Worm (Caenorhabditis elegans) whole organism, young adult: ENCODE data around the gene xpo-3.
A peak's percentile ranks its signal among the peaks of the same experiment; 100 is the strongest.

ENCODE experiments used
- B0261.1 ChIP-seq: sonication (generic microtip); optimal IDR thresholded peaks from 2 replicates; lab custom pipeline; 2016; ENCODE audit warnings: mild to moderate bottlenecking, missing genetic modification characterization, moderate library complexity, missing compliant biosample characterization
- C17E4.6 ChIP-seq: fragments of 200-800 bp; sonication (Bioruptor generic); IDR thresholded peaks from 2 replicates; pipeline ENCODE4 v1.3.6; 2022; ENCODE audit warnings: missing genetic modification reagents, missing genetic modification characterization, missing compliant biosample characterization
- F33H1.4 ChIP-seq: fragments of 200-800 bp; sonication (Bioruptor generic); IDR thresholded peaks from 2 replicates; pipeline ENCODE4 v1.3.6; 2022; ENCODE audit warnings: missing genetic modification reagents, missing genetic modification characterization, missing compliant biosample characterization
- T07F8.4 ChIP-seq: sonication (generic microtip); optimal IDR thresholded peaks from 2 replicates; lab custom pipeline; 2016; ENCODE audit warnings: mild to moderate bottlenecking, missing genetic modification characterization, moderate library complexity, missing compliant biosample characterization
- Y53F4B.3 ChIP-seq: fragments of 200-800 bp; sonication (Bioruptor generic); IDR thresholded peaks from 2 replicates; pipeline ENCODE4 v1.3.6; 2022; ENCODE audit warnings: missing genetic modification reagents, missing genetic modification characterization, missing compliant biosample characterization
- Y53G8AR.9 ChIP-seq: fragments of 200-800 bp; sonication (Bioruptor generic); conservative IDR thresholded peaks from 2 replicates; pipeline ENCODE4 v1.3.6; 2022; ENCODE audit warnings: missing genetic modification reagents, missing genetic modification characterization, missing compliant biosample characterization
- Y67H2A.10 ChIP-seq: fragments of 200-800 bp; sonication (Bioruptor generic); conservative IDR thresholded peaks from 2 replicates; pipeline ENCODE4 v1.3.6; 2022; ENCODE audit warnings: missing genetic modification reagents, missing genetic modification characterization, missing compliant biosample characterization
- ZK185.1 ChIP-seq: sonication (generic microtip); optimal IDR thresholded peaks from 2 replicates; lab custom pipeline; 2016; ENCODE audit warnings: mild to moderate bottlenecking, missing genetic modification characterization, missing compliant biosample characterization; ENCODE audit not compliant: poor library complexity, severe bottlenecking
- akir-1 ChIP-seq: fragments of 200-800 bp; sonication (Bioruptor generic); optimal IDR thresholded peaks from 2 replicates; lab custom pipeline; 2018; ENCODE audit warnings: mild to moderate bottlenecking, missing genetic modification characterization, moderate library complexity, missing compliant biosample characterization
- ama-1 ChIP-seq, 3 experiments: fragments of 150-350 bp in 1 of 3; sonication (generic microtip) in 2 of 3; optimal IDR thresholded peaks; 2 replicates each; lab custom pipeline; 2014 to 2018; ENCODE audit warnings: missing biosample characterization in 2 of 3, missing genetic modification characterization in 2 of 3, missing genetic modification reagents in 2 of 3
- attf-5 ChIP-seq: fragments of 200-800 bp; sonication (Bioruptor generic); optimal IDR thresholded peaks from 2 replicates; lab custom pipeline; 2018; ENCODE audit warnings: mild to moderate bottlenecking, missing genetic modification characterization, missing compliant biosample characterization
- bed-1 ChIP-seq: fragments of 200-800 bp; sonication (Bioruptor generic); IDR thresholded peaks from 2 replicates; pipeline ENCODE4 v1.3.6; 2022; ENCODE audit warnings: missing genetic modification reagents, missing genetic modification characterization, missing compliant biosample characterization
- bed-2 ChIP-seq: fragments of 200-800 bp; sonication (Bioruptor generic); IDR thresholded peaks from 2 replicates; pipeline ENCODE4 v1.3.6; 2022; ENCODE audit warnings: missing genetic modification reagents, missing genetic modification characterization, missing compliant biosample characterization
- cebp-1 ChIP-seq, 2 experiments: fragments of 200-800 bp in 1 of 2; sonication (Bioruptor generic) in 1 of 2; sonication (generic microtip) in 1 of 2; IDR thresholded peaks in 1 of 2; optimal IDR thresholded peaks in 1 of 2; 2 replicates each; pipeline versions ENCODE4 v1.3.6 to Lab custom; 2017 to 2022; ENCODE audit warnings: missing compliant biosample characterization in 2 of 2, missing genetic modification characterization in 2 of 2, mild to moderate bottlenecking in 1 of 2, missing genetic modification reagents in 1 of 2, moderate library complexity in 1 of 2
- ceh-100 ChIP-seq: fragments of 200-800 bp; sonication (Bioruptor generic); IDR thresholded peaks from 2 replicates; pipeline ENCODE4 v1.3.6; 2022; ENCODE audit warnings: missing genetic modification reagents, missing genetic modification characterization, missing compliant biosample characterization
- ceh-40 ChIP-seq: fragments of 200-800 bp; sonication (Bioruptor generic); IDR thresholded peaks from 2 replicates; pipeline ENCODE4 v1.3.6; 2022; ENCODE audit warnings: missing genetic modification characterization, missing compliant biosample characterization
- ceh-79 ChIP-seq: sonication (generic microtip); optimal IDR thresholded peaks from 2 replicates; lab custom pipeline; 2017; ENCODE audit warnings: mild to moderate bottlenecking, missing genetic modification characterization, missing compliant biosample characterization
- chd-7 ChIP-seq: sonication (generic microtip); optimal IDR thresholded peaks from 2 replicates; lab custom pipeline; 2016; ENCODE audit warnings: mild to moderate bottlenecking, missing genetic modification characterization, moderate library complexity, missing compliant biosample characterization
- dox-1 ChIP-seq: fragments of 200-800 bp; sonication (Bioruptor generic); IDR thresholded peaks from 2 replicates; pipeline ENCODE4 v1.3.6; 2022; ENCODE audit warnings: missing genetic modification reagents, missing genetic modification characterization, missing compliant biosample characterization
- dpl-1 ChIP-seq: fragments of 150-350 bp; optimal IDR thresholded peaks from 2 replicates; lab custom pipeline; 2014; ENCODE audit warnings: missing biosample characterization, missing genetic modification reagents, missing genetic modification characterization
- egl-44 ChIP-seq: fragments of 200-800 bp; sonication (Bioruptor generic); IDR thresholded peaks from 2 replicates; pipeline ENCODE4 v1.3.6; 2022; ENCODE audit warnings: missing genetic modification reagents, missing genetic modification characterization, missing compliant biosample characterization
- egrh-3 ChIP-seq: fragments of 200-800 bp; sonication (Bioruptor generic); IDR thresholded peaks from 2 replicates; pipeline ENCODE4 v1.3.6; 2022; ENCODE audit warnings: missing genetic modification reagents, missing genetic modification characterization, missing compliant biosample characterization
- gei-17 ChIP-seq: fragments of 200-800 bp; sonication (Bioruptor generic); optimal IDR thresholded peaks from 2 replicates; lab custom pipeline; 2018; ENCODE audit warnings: mild to moderate bottlenecking, missing genetic modification characterization, missing compliant biosample characterization
- hmg-1.2 ChIP-seq: fragments of 200-800 bp; sonication (Bioruptor generic); IDR thresholded peaks from 2 replicates; pipeline ENCODE4 v1.3.6; 2022; ENCODE audit warnings: missing genetic modification reagents, missing genetic modification characterization, missing compliant biosample characterization
- hrde-1 ChIP-seq: sonication (generic microtip); optimal IDR thresholded peaks from 2 replicates; lab custom pipeline; 2016; ENCODE audit warnings: missing genetic modification characterization, mild to moderate bottlenecking, missing compliant biosample characterization, moderate library complexity, missing genotype, missing genetic modification reagents, borderline replicate concordance
- hsf-1 ChIP-seq: fragments of 200-800 bp; sonication (Bioruptor generic); IDR thresholded peaks from 2 replicates; pipeline ENCODE4 v1.3.6; 2022; ENCODE audit warnings: missing genetic modification reagents, missing genetic modification characterization, missing compliant biosample characterization
- lin-40 ChIP-seq: sonication (generic microtip); optimal IDR thresholded peaks from 2 replicates; lab custom pipeline; 2016; ENCODE audit warnings: missing genetic modification characterization, mild to moderate bottlenecking, missing compliant biosample characterization, missing genotype, missing genetic modification reagents
- lin-54 ChIP-seq: fragments of 200-800 bp; sonication (Bioruptor generic); optimal IDR thresholded peaks from 2 replicates; lab custom pipeline; 2018; ENCODE audit warnings: mild to moderate bottlenecking, missing genetic modification characterization, missing compliant biosample characterization
- lsy-27 ChIP-seq: sonication (generic microtip); optimal IDR thresholded peaks from 2 replicates; lab custom pipeline; 2017; ENCODE audit warnings: missing genetic modification characterization, mild to moderate bottlenecking, missing compliant biosample characterization, antibody characterized with exemption, missing genotype, borderline replicate concordance; ENCODE audit not compliant: insufficient read depth
- madf-6 ChIP-seq: fragments of 200-800 bp; sonication (Bioruptor generic); IDR thresholded peaks from 2 replicates; pipeline ENCODE4 v1.3.6; 2022; ENCODE audit warnings: missing genetic modification reagents, missing genetic modification characterization, missing compliant biosample characterization
- mcd-1 ChIP-seq: fragments of 200-800 bp; sonication (Bioruptor generic); IDR thresholded peaks from 2 replicates; pipeline ENCODE4 v1.3.6; 2022; ENCODE audit warnings: missing genetic modification reagents, missing genetic modification characterization, missing compliant biosample characterization
- mxl-1 ChIP-seq: sonication (generic microtip); optimal IDR thresholded peaks from 2 replicates; lab custom pipeline; 2016; ENCODE audit warnings: missing genetic modification characterization, missing compliant biosample characterization
- nfya-2 ChIP-seq: fragments of 200-800 bp; sonication (Bioruptor generic); IDR thresholded peaks from 2 replicates; pipeline ENCODE4 v1.3.6; 2022; ENCODE audit warnings: missing genetic modification reagents, missing genetic modification characterization, missing compliant biosample characterization
- nfyb-1 ChIP-seq: fragments of 200-800 bp; sonication (Bioruptor generic); IDR thresholded peaks from 2 replicates; pipeline ENCODE4 v1.3.6; 2022; ENCODE audit warnings: missing genetic modification reagents, missing genetic modification characterization, missing compliant biosample characterization
- rpc-1 ChIP-seq, 2 experiments: fragments of 150-350 bp in 1 of 2; sonication (generic microtip) in 1 of 2; optimal IDR thresholded peaks; 2 replicates each; lab custom pipeline; 2014 to 2018; ENCODE audit warnings: missing biosample characterization in 1 of 2, missing genetic modification characterization in 1 of 2, missing genetic modification reagents in 1 of 2, missing genotype in 1 of 2
- sdz-38 ChIP-seq: sonication (generic microtip); optimal IDR thresholded peaks from 2 replicates; lab custom pipeline; 2016; ENCODE audit warnings: missing genotype, missing genetic modification characterization, missing compliant biosample characterization
- snpc-4 ChIP-seq, 5 experiments: fragments of 150-350 bp in 1 of 5; sonication (generic microtip) in 4 of 5; optimal IDR thresholded peaks; 2 replicates each; lab custom pipeline; 2014 to 2018; ENCODE audit warnings: missing genetic modification characterization in 5 of 5, missing biosample characterization in 3 of 5, antibody characterized with exemption in 2 of 5, mild to moderate bottlenecking in 2 of 5, missing compliant biosample characterization in 2 of 5, missing genotype in 2 of 5, moderate library complexity in 2 of 5, missing genetic modification reagents in 1 of 5
- sptf-2 ChIP-seq: fragments of 200-800 bp; sonication (Bioruptor generic); optimal IDR thresholded peaks from 2 replicates; lab custom pipeline; 2018; ENCODE audit warnings: mild to moderate bottlenecking, missing genetic modification characterization, missing compliant biosample characterization
- tbx-9 ChIP-seq: sonication (generic microtip); optimal IDR thresholded peaks from 2 replicates; lab custom pipeline; 2016; ENCODE audit warnings: borderline replicate concordance, missing genetic modification characterization, inconsistent platforms, missing compliant biosample characterization
- tlf-1 ChIP-seq: fragments of 200-800 bp; sonication (Bioruptor generic); optimal IDR thresholded peaks from 2 replicates; lab custom pipeline; 2018; ENCODE audit warnings: mild to moderate bottlenecking, missing genetic modification characterization, missing compliant biosample characterization
- unc-130 ChIP-seq: sonication (generic microtip); optimal IDR thresholded peaks from 2 replicates; lab custom pipeline; 2016; ENCODE audit warnings: missing genetic modification reagents, missing genetic modification characterization, missing compliant biosample characterization
- unc-62 ChIP-seq: fragments of 150-350 bp; optimal IDR thresholded peaks from 2 replicates; lab custom pipeline; 2014; ENCODE audit warnings: missing biosample characterization, missing genetic modification reagents, missing genetic modification characterization
- ztf-3 ChIP-seq: fragments of 200-800 bp; sonication (Bioruptor generic); optimal IDR thresholded peaks from 2 replicates; lab custom pipeline; 2018; ENCODE audit warnings: mild to moderate bottlenecking, missing genetic modification characterization, missing compliant biosample characterization

xpo-3 gene

DNA sequence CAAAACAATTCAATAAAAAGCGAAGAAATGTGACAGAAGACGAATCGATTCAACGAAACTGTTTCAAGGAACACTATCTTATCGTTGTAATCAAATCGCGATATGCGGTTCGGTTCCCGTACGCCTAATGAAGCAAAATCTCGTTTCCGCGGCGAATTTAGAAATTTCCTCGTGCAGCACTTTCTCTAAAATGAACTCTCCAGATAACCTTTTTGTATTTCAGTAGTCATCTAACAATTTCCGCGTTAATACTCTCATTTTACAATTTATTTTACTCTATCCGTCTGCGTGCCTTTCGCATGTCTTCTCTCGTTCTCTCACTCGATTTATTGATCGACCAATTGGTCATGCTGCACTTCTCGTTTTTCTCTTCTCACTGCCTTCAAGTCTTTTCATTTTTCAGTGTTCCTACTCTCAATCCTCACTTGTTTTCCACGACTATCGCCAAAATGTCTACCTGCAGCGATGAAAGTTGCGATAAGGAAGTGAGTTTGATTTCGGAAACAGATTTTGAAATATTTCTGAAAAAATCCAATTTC lies 13.6 kb downstream of the xpo-3 start, which contains the start of the genes npp-27 and ntl-4:
Gene npp-27 (minus strand): TSS at position 51 of the 539 bp plus-strand sequence.
Gene ntl-4 (plus strand): TSS at position 379 of the 539 bp plus-strand sequence.
- TF ChIP-seq F33H1.4 (GFP tag; lab: Robert Waterston, UW) (no peak), ceh-40 (GFP tag; lab: Robert Waterston, UW) (no peak), nfyb-1 (GFP tag; lab: Robert Waterston, UW) (peak; percentile 70; the same call in 1 of the 2 replicates), Y53F4B.3 (GFP tag; lab: Robert Waterston, UW) (no peak), sdz-38 (tag; lab: Kevin White, UChicago) (no peak), lin-40 (tag; lab: Kevin White, UChicago) (peak; percentile 11), unc-130 (GFP tag; lab: Kevin White, UChicago) (no peak), ama-1 (optimal IDR thresholded peaks at IDR 0.05; lab: Kevin White, UChicago) (peak; percentile 34), ama-1 (GFP tag; optimal IDR thresholded peaks at IDR 0.05; lab: Kevin White, UChicago) (no peak), bed-1 (GFP tag; lab: Robert Waterston, UW) (no peak), tbx-9 (tag; lab: Kevin White, UChicago) (no peak), attf-5 (GFP tag; lab: Kevin White, UChicago) (peak; percentile 5), lsy-27 (tag; lab: Kevin White, UChicago) (no peak), cebp-1 (GFP tag; IDR thresholded peaks at IDR 0.05; lab: Robert Waterston, UW) (no peak), cebp-1 (tag; optimal IDR thresholded peaks at IDR 0.05; lab: Kevin White, UChicago) (peak; percentile 41), bed-2 (no peak), akir-1 (no peak), hrde-1 (tag; lab: Kevin White, UChicago) (no peak), egl-44 (GFP tag; lab: Robert Waterston, UW) (no peak), C17E4.6 (GFP tag; lab: Robert Waterston, UW) (no peak), rpc-1 (optimal IDR thresholded peaks at IDR 0.05; lab: Kevin White, UChicago) (no peak), rpc-1 (tag; optimal IDR thresholded peaks at IDR 0.05; lab: Kevin White, UChicago) (no peak), Y53G8AR.9 (GFP tag; lab: Robert Waterston, UW) (no peak), Y67H2A.10 (no peak), dpl-1 (GFP tag; lab: Kevin White, UChicago) (no peak), hmg-1.2 (peak; percentile 57; the same call in 1 of the 2 replicates), hsf-1 (GFP tag; lab: Robert Waterston, UW) (0 out of 2 replicates have a peak, but pooled peaks have one; percentile 21), ceh-100 (GFP tag; lab: Robert Waterston, UW) (no peak), ztf-3 (GFP tag; lab: Kevin White, UChicago) (no peak), unc-62 (GFP tag; lab: Kevin White, UChicago) (no peak), mxl-1 (tag; lab: Kevin White, UChicago) (no peak), tlf-1 (GFP tag; lab: Kevin White, UChicago) (no peak), chd-7 (no peak), ZK185.1 (tag; lab: Kevin White, UChicago) (peak; percentile 11), nfya-2 (GFP tag; lab: Robert Waterston, UW) (no peak), sptf-2 (GFP tag; lab: Kevin White, UChicago) (no peak)

DNA sequence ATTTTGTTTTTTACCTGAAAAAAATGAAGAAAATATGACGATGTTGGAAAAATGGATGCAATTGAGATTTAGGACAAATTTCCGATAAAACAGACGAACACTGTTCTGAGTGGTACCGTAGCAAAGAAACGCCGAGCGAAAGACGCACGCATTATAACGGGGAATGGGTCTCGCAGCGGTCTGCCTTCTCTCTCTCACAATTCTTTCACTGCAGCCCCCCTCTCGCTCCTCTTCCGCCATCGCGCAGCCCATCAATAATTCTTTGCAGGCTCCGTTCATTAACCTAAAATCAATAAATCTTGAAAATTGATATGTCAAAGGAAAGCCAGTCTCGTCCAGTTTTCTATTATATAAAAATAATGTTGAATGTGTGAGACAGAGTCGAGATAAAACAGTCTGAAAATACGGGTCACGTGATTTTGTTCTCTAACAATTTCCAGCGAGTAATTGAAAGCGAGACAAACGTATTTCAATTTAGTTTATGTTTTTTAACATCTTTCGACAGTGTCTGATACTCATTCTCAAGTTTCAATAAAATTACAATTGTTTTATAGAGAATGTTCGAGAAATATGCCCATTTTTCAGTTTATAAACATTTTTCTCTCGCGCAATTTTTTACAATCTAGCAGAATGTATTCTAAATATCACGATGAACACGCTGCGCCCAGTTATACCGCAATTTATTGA lies 14.2 kb downstream of the xpo-3 start:
- TF ChIP-seq tlf-1 (GFP tag; lab: Kevin White, UChicago) (no peak), dox-1 (GFP tag; lab: Robert Waterston, UW) (peak; percentile 52; the same call in 1 of the 2 replicates), gei-17 (GFP tag; lab: Kevin White, UChicago) (no peak), B0261.1 (tag; lab: Kevin White, UChicago) (no peak), snpc-4 (GFP tag; optimal IDR thresholded peaks at IDR 0.05; lab: Kevin White, UChicago) (no peak), snpc-4 (tag; optimal IDR thresholded peaks at IDR 0.05; lab: Kevin White, UChicago) (peak in 3 of 4 experiments; percentile 3 to 50 (median 6)), ceh-79 (tag; lab: Kevin White, UChicago) (no peak), T07F8.4 (tag; lab: Kevin White, UChicago) (no peak), F33H1.4 (GFP tag; lab: Robert Waterston, UW) (peak; percentile 82), mcd-1 (GFP tag; lab: Robert Waterston, UW) (0 out of 2 replicates have a peak, but pooled peaks have one; percentile 34), egrh-3 (0 out of 2 replicates have a peak, but pooled peaks have one; percentile 13), lin-54 (peak; percentile 2), madf-6 (GFP tag; lab: Robert Waterston, UW) (peak; percentile 75), dpl-1 (GFP tag; lab: Kevin White, UChicago) (no peak)
